Worm (Caenorhabditis elegans) whole organism, L1 larva: ENCODE results near the gene CD4.1.

ENCODE experiments used
- aly-2 ChIP-seq: fragments of 150-350 bp; optimal IDR thresholded peaks from 2 replicates; lab custom pipeline; 2014; ENCODE audit warnings: missing biosample characterization, missing genetic modification characterization
- ceh-82 ChIP-seq, 3 experiments: fragments of 150-350 bp in 1 of 3; sonication (generic microtip) in 2 of 3; optimal IDR thresholded peaks; 2 replicates each; lab custom pipeline; 2014 to 2017; ENCODE audit warnings: missing biosample characterization in 3 of 3, missing genetic modification characterization in 3 of 3
- dpl-1 ChIP-seq, 3 experiments: fragments of 150-350 bp in 2 of 3; sonication (generic microtip) in 1 of 3; optimal IDR thresholded peaks; 2 replicates each; lab custom pipeline; 2014 to 2017; ENCODE audit warnings: missing biosample characterization in 3 of 3, missing genetic modification characterization in 3 of 3, missing genetic modification reagents in 3 of 3
- elt-3 ChIP-seq, 6 experiments: fragments of 150-350 bp in 1 of 6; sonication (generic microtip); optimal IDR thresholded peaks; 2 replicates each; lab custom pipeline; 2017 to 2018; ENCODE audit warnings: missing biosample characterization in 6 of 6, missing genetic modification characterization in 6 of 6, inconsistent platforms in 1 of 6
- nhr-237 ChIP-seq: fragments of 150-350 bp; optimal IDR thresholded peaks from 2 replicates; lab custom pipeline; 2014; ENCODE audit warnings: missing biosample characterization, missing genetic modification characterization
- nhr-76 ChIP-seq: sonication (generic microtip); optimal IDR thresholded peaks from 2 replicates; lab custom pipeline; 2017; ENCODE audit warnings: missing biosample characterization, missing genetic modification characterization
- nhr-77 ChIP-seq: fragments of 150-350 bp; optimal IDR thresholded peaks from 2 replicates; lab custom pipeline; 2014; ENCODE audit warnings: missing biosample characterization, missing genetic modification characterization
- pqm-1 ChIP-seq: sonication (generic microtip); optimal IDR thresholded peaks from 3 replicates; lab custom pipeline; 2017; ENCODE audit warnings: missing biosample characterization, missing genetic modification characterization
- snpc-4 ChIP-seq: fragments of 150-350 bp; optimal IDR thresholded peaks from 2 replicates; lab custom pipeline; 2014; ENCODE audit warnings: missing biosample characterization, missing genetic modification characterization
- sox-4 ChIP-seq: sonication (generic microtip); optimal IDR thresholded peaks from 2 replicates; lab custom pipeline; 2016; ENCODE audit warnings: missing genetic modification characterization, missing compliant biosample characterization
- unc-62 ChIP-seq: fragments of 150-350 bp; optimal IDR thresholded peaks from 2 replicates; lab custom pipeline; 2014; ENCODE audit warnings: missing biosample characterization, missing genetic modification reagents, missing genetic modification characterization
- unc-86 ChIP-seq: sonication (generic microtip); optimal IDR thresholded peaks from 2 replicates; lab custom pipeline; 2016; ENCODE audit warnings: missing genetic modification characterization, missing compliant biosample characterization
- ztf-4 ChIP-seq: fragments of 150-350 bp; optimal IDR thresholded peaks from 2 replicates; lab custom pipeline; 2014; ENCODE audit warnings: missing biosample characterization, missing genetic modification characterization

ce11 chrV:5593406-5593805, 12.9 kb upstream of the CD4.1 start, which contains the start of gene mrpl-48:
- no peak for TF ChIP-seq dpl-1 (GFP tag; optimal IDR thresholded peaks at IDR 0.05; lab: Kevin White, UChicago)
- TF ChIP-seq nhr-237 (tag; lab: Kevin White, UChicago): no peak
- TF ChIP-seq nhr-76 (tag; lab: Kevin White, UChicago): no peak
- TF ChIP-seq ztf-4 (tag; lab: Kevin White, UChicago): no peak
- no peak for TF ChIP-seq unc-86 (tag; lab: Kevin White, UChicago)
- TF ChIP-seq unc-62 (GFP tag; lab: Kevin White, UChicago): no peak
- TF ChIP-seq sox-4: no peak
- no peak for TF ChIP-seq elt-3 (tag; optimal IDR thresholded peaks at IDR 0.05; lab: Kevin White, UChicago)
- TF ChIP-seq aly-2: no peak
- TF ChIP-seq ceh-82 (tag; optimal IDR thresholded peaks at IDR 0.05; lab: Kevin White, UChicago): no peak
- TF ChIP-seq pqm-1 (tag; lab: Kevin White, UChicago): no peak
- TF ChIP-seq nhr-77 (tag; lab: Kevin White, UChicago): no peak
- no peak for TF ChIP-seq snpc-4 (tag; lab: Kevin White, UChicago)
